Worm (Caenorhabditis elegans) whole organism, late embryonic: ENCODE measurements around the gene K02E2.6.

ENCODE experiments used
- ama-1 ChIP-seq: fragments of 150-350 bp; optimal IDR thresholded peaks from 2 replicates; lab custom pipeline; 2014
- ceh-45 ChIP-seq: fragments of 200-800 bp; sonication (Bioruptor generic); IDR thresholded peaks from 2 replicates; pipeline ENCODE4 v1.3.6; 2022; ENCODE audit warnings: missing genetic modification reagents, missing genetic modification characterization, missing compliant biosample characterization
- elt-2 ChIP-seq: sonication (generic microtip); optimal IDR thresholded peaks from 2 replicates; lab custom pipeline; 2016; ENCODE audit warnings: missing genetic modification reagents, missing genetic modification characterization, missing compliant biosample characterization
- nhr-11 ChIP-seq: fragments of 150-350 bp; optimal IDR thresholded peaks from 2 replicates; lab custom pipeline; 2014; ENCODE audit warnings: missing biosample characterization, missing genetic modification characterization
- pqm-1 ChIP-seq: sonication (generic microtip); optimal IDR thresholded peaks from 2 replicates; lab custom pipeline; 2016; ENCODE audit warnings: missing genetic modification characterization, missing compliant biosample characterization
- sox-4 ChIP-seq: sonication (generic microtip); optimal IDR thresholded peaks from 2 replicates; lab custom pipeline; 2017; ENCODE audit warnings: mild to moderate bottlenecking, missing genetic modification characterization, inconsistent platforms, missing compliant biosample characterization
- tbx-2 ChIP-seq: sonication (generic microtip); optimal IDR thresholded peaks from 2 replicates; lab custom pipeline; 2016; ENCODE audit warnings: missing genetic modification characterization, missing compliant biosample characterization
- unc-42 ChIP-seq: sonication (generic microtip); optimal IDR thresholded peaks from 2 replicates; lab custom pipeline; 2016; ENCODE audit warnings: missing genotype, missing genetic modification characterization, missing compliant biosample characterization

- TF ChIP-seq ceh-45 (GFP tag; lab: Robert Waterston, UW) = no peak
- TF ChIP-seq unc-42 = no peak
- no peak for TF ChIP-seq nhr-11 (tag; lab: Kevin White, UChicago)
- TF ChIP-seq elt-2 (tag; lab: Kevin White, UChicago) = no peak
- no peak for TF ChIP-seq ama-1 (lab: Kevin White, UChicago)
- TF ChIP-seq pqm-1 (tag; lab: Kevin White, UChicago) = no peak
- no peak for TF ChIP-seq sox-4 (tag; lab: Kevin White, UChicago)
- no peak for TF ChIP-seq tbx-2 (tag; lab: Kevin White, UChicago)
Observed at ce11 chrV:20356472-20356871, 23.9 kb upstream of the K02E2.6 start, which contains the start of gene grd-11.
